Worm (Caenorhabditis elegans): ENCODE measurements around the gene str-264.

ce11 chrV:15512856-15513756, 20.7 kb upstream of the str-264 start:
- TF ChIP-seq hrde-1 (tag; optimal IDR thresholded peaks at IDR 0.05; ENCODE audit: borderline replicate concordance), result peak; percentile 52
- no peak for TF ChIP-seq ztf-28 (GFP tag; IDR thresholded peaks at IDR 0.05)
- no peak for TF ChIP-seq ets-4 (GFP tag; optimal IDR thresholded peaks at IDR 0.05)
- no peak for TF ChIP-seq pha-4 (tag; optimal IDR thresholded peaks at IDR 0.05)
- TF ChIP-seq sea-2 (GFP tag; IDR thresholded peaks at IDR 0.05), result no peak
- TF ChIP-seq zfh-2 (GFP tag; conservative IDR thresholded peaks at IDR 0.05), result peak; percentile 62
- TF ChIP-seq unc-130 (GFP tag; optimal IDR thresholded peaks at IDR 0.05), result no peak
- TF ChIP-seq B0261.1 (tag; optimal IDR thresholded peaks at IDR 0.05), result peak; percentile 18
- peak in 1 of 3 experiments; percentile 32 for TF ChIP-seq lin-35 (GFP tag; optimal IDR thresholded peaks at IDR 0.05)
- peak; percentile 87; the same call in 1 of the 2 replicates for TF ChIP-seq madf-3 (GFP tag; IDR thresholded peaks at IDR 0.05)
- 0 out of 2 replicates have a peak, but pooled peaks have one; percentile 27 for TF ChIP-seq ceh-58 (GFP tag; IDR thresholded peaks at IDR 0.05)

Data from whole organism, young adult.